Fruit fly (Drosophila melanogaster): ENCODE measurements around the gene robl37BC.

robl37BC gene

DNA sequence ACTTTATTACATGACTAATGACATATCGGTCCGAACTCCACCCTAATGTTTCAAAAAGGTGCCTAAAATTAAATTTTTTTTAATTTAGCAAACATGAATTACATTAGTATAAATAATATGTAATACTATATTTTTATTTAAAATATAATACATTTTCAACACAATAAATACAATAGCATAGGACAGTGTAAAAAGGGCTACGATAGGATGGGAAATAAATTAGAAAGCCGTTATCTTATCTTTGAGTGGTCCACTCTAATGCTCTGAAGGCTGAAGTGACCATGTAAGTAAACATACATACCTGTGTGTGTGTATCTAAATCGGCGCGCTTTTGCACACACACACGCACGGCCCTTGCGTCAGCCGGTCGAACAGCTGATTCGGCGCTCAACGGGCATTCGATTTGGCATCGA is 7.7 kb upstream of the robl37BC start, which contains the start of gene CG31793:
CG31793 (plus strand) TSS at position 409 of the 413 bp plus-strand sequence.
- peak; percentile 57 for TF ChIP-seq HLH106 (tag; optimal IDR thresholded peaks at IDR 0.05)
- TF ChIP-seq rgr (GFP tag; optimal IDR thresholded peaks at IDR 0.05), result peak; percentile 68
- no peak for TF ChIP-seq brk (GFP tag; optimal IDR thresholded peaks at IDR 0.05)
- no peak for TF ChIP-seq ey (GFP tag; optimal IDR thresholded peaks at IDR 0.05)
- peak; percentile 22 for TF ChIP-seq sv (GFP tag; optimal IDR thresholded peaks at IDR 0.05)
- peak; percentile 60 for TF ChIP-seq OdsH (GFP tag; optimal IDR thresholded peaks at IDR 0.05)
- TF ChIP-seq CG32264 (GFP tag; optimal IDR thresholded peaks at IDR 0.05), result no peak
- TF ChIP-seq psq (GFP tag; optimal IDR thresholded peaks at IDR 0.05), result peak; percentile 41
- TF ChIP-seq Abd-B (GFP tag; optimal IDR thresholded peaks at IDR 0.05), result no peak
- no peak for TF ChIP-seq sage (GFP tag; optimal IDR thresholded peaks at IDR 0.05)
- TF ChIP-seq br (GFP tag; optimal IDR thresholded peaks at IDR 0.05), result no peak
- TF ChIP-seq h (GFP tag; optimal IDR thresholded peaks at IDR 0.05), result peak; percentile 63
- TF ChIP-seq foxo (GFP tag; optimal IDR thresholded peaks at IDR 0.05), result peak in 1 of 2 experiments; percentile 32
- peak; percentile 50 for TF ChIP-seq Sp1 (GFP tag; optimal IDR thresholded peaks at IDR 0.05)
- TF ChIP-seq Hr83 (GFP tag; optimal IDR thresholded peaks at IDR 0.05; ENCODE audit: poor library complexity, severe bottlenecking), result peak; percentile 39
- TF ChIP-seq dl (GFP tag; optimal IDR thresholded peaks at IDR 0.05; ENCODE audit: insufficient read depth in 1 of 2, partially characterized antibody in 2 of 2), result no peak

DNA sequence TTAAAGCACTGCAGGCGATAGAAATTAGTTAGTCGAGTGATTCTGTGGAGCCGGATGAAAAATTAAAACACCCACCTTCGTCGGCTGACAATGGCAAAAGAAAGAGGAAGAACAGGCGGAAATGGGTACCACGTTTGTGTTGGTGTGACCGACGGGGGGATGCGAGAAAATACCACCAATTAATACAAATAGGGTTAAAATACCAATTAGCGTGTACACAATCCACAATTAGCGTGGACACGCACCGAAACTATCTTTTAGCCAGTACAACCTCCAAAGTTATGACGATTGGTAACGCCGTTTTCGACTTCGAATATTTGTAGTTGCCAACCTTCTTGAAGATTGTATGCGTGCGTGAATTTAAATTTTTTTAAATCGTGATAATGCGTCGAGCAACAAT is 1.5 kb upstream of the robl37BC start, which contains the start of gene RpL30:
RpL30 (minus strand) TSS at position 177 of the 400 bp plus-strand sequence.
- no peak for TF ChIP-seq Abd-B (GFP tag; optimal IDR thresholded peaks at IDR 0.05)
- peak; percentile 49 for TF ChIP-seq Dif (GFP tag; optimal IDR thresholded peaks at IDR 0.05; ENCODE audit: partially characterized antibody)
- peak; percentile 87 for TF ChIP-seq dmrt93B (GFP tag; optimal IDR thresholded peaks at IDR 0.05)
- TF ChIP-seq ey (GFP tag; optimal IDR thresholded peaks at IDR 0.05), result peak; percentile 54
- TF ChIP-seq h (GFP tag; optimal IDR thresholded peaks at IDR 0.05), result peak; percentile 90
- no peak for TF ChIP-seq dl (GFP tag; optimal IDR thresholded peaks at IDR 0.05; ENCODE audit: insufficient read depth in 1 of 2, partially characterized antibody in 2 of 2)
- TF ChIP-seq brk (GFP tag; optimal IDR thresholded peaks at IDR 0.05), result no peak
- peak; percentile 90 for TF ChIP-seq br (GFP tag; optimal IDR thresholded peaks at IDR 0.05)
- TF ChIP-seq fru (GFP tag; optimal IDR thresholded peaks at IDR 0.05), result peak; percentile 81
- peak; percentile 92 for TF ChIP-seq Sp1 (GFP tag; optimal IDR thresholded peaks at IDR 0.05)
- peak; percentile 88 for TF ChIP-seq sv (GFP tag; optimal IDR thresholded peaks at IDR 0.05)
- TF ChIP-seq jim (GFP tag; optimal IDR thresholded peaks at IDR 0.05), result no peak
- no peak for TF ChIP-seq GATAd (GFP tag; optimal IDR thresholded peaks at IDR 0.05)
- TF ChIP-seq HLH106 (tag; optimal IDR thresholded peaks at IDR 0.05), result peak; percentile 78
- TF ChIP-seq sage (GFP tag; optimal IDR thresholded peaks at IDR 0.05), result peak; percentile 33
- TF ChIP-seq OdsH (GFP tag; optimal IDR thresholded peaks at IDR 0.05), result peak; percentile 82
- no peak for TF ChIP-seq lola (GFP tag; optimal IDR thresholded peaks at IDR 0.05)
- peak; percentile 46 to 79 for TF ChIP-seq foxo (GFP tag; optimal IDR thresholded peaks at IDR 0.05)
- peak; percentile 81 for TF ChIP-seq Hnf4 (GFP tag; optimal IDR thresholded peaks at IDR 0.05)
- peak; percentile 71 for TF ChIP-seq Jra (GFP tag; optimal IDR thresholded peaks at IDR 0.05)
- no peak for TF ChIP-seq pan (optimal IDR thresholded peaks at IDR 0.05)
- TF ChIP-seq psq (GFP tag; optimal IDR thresholded peaks at IDR 0.05), result peak; percentile 56
- peak; percentile 85 for TF ChIP-seq Hr83 (GFP tag; optimal IDR thresholded peaks at IDR 0.05; ENCODE audit: poor library complexity, severe bottlenecking)
- TF ChIP-seq tai (GFP tag; optimal IDR thresholded peaks at IDR 0.05), result no peak
- TF ChIP-seq usp (GFP tag; optimal IDR thresholded peaks at IDR 0.05), result no peak
- TF ChIP-seq N (GFP tag; optimal IDR thresholded peaks at IDR 0.05), result no peak
- no peak for TF ChIP-seq Hr78 (GFP tag; optimal IDR thresholded peaks at IDR 0.05)
- peak; percentile 87 for TF ChIP-seq CG9705 (GFP tag; optimal IDR thresholded peaks at IDR 0.05)
- no peak for TF ChIP-seq Dfd (GFP tag; optimal IDR thresholded peaks at IDR 0.05)
- TF ChIP-seq CG32264 (GFP tag; optimal IDR thresholded peaks at IDR 0.05), result peak; percentile 68
- TF ChIP-seq CrebA (GFP tag; optimal IDR thresholded peaks at IDR 0.05; ENCODE audit: borderline replicate concordance), result no peak
- TF ChIP-seq dsf (GFP tag; optimal IDR thresholded peaks at IDR 0.05; ENCODE audit: borderline replicate concordance), result peak; percentile 22
- TF ChIP-seq Mio (GFP tag; optimal IDR thresholded peaks at IDR 0.05), result peak; percentile 71
- TF ChIP-seq woc (GFP tag; optimal IDR thresholded peaks at IDR 0.05), result peak; percentile 51
- no peak for TF ChIP-seq Rel (GFP tag; optimal IDR thresholded peaks at IDR 0.05)
- peak; percentile 78 for TF ChIP-seq Rel (tag; optimal IDR thresholded peaks at IDR 0.05)
- TF ChIP-seq Myc (optimal IDR thresholded peaks at IDR 0.05), result peak; percentile 97
- TF ChIP-seq rgr (GFP tag; optimal IDR thresholded peaks at IDR 0.05), result peak; percentile 94
- TF ChIP-seq Vsx2 (GFP tag; optimal IDR thresholded peaks at IDR 0.05; ENCODE audit: partially characterized antibody), result no peak
